Worm (Caenorhabditis elegans) whole organism, L4/young adult: ENCODE measurements around the gene npr-15.

Experiments
- W03F9.2 ChIP-seq: fragments of 150-350 bp; optimal IDR thresholded peaks from 2 replicates; lab custom pipeline; 2014; ENCODE audit warnings: missing biosample characterization, missing genetic modification characterization
- him-1 ChIP-seq: sonication (generic microtip); optimal IDR thresholded peaks from 2 replicates; lab custom pipeline; 2016; ENCODE audit warnings: missing genotype, missing genetic modification reagents, missing genetic modification characterization, missing compliant biosample characterization

DNA sequence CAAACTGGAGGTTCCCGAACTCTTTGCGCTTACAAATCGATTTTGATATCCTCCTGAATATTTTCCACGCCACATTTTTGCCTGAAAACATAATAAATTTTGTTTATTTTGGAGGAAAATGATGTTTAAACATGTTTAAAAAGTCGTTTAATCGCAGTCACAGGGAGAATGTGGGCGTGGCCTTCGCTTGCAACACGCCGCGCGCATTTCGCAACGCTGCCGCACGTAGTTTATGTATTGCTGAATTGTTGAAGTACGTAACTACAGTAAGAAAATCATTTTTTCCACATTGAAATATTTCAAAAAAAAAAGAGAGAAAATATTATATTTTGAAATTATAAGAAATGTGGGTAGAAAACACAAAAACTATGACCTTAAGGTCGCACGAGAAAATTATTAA, 30.2 kb downstream of the npr-15 start, which contains the start of gene C46F11.4:
- TF ChIP-seq him-1 (tag; lab: Kevin White, UChicago) = peak; percentile 62
- peak; percentile 27 for TF ChIP-seq W03F9.2 (tag; lab: Kevin White, UChicago)
